Worm (Caenorhabditis elegans) whole organism, L4 larva: Measurements from ENCODE around the gene C25G4.8.
"Not testable (repeated sequence)": the region's sequence is repeated elsewhere in the genome, so short reads cannot be mapped to it uniquely, and the experiment has no call there.

ENCODE experiments used
- F44E2.7 ChIP-seq: fragments of 200-800 bp; sonication (Bioruptor generic); IDR thresholded peaks from 2 replicates; pipeline ENCODE4 v2.1.2; 2022; ENCODE audit warnings: missing genetic modification characterization, missing compliant biosample characterization
- T20F7.1 ChIP-seq: fragments of 200-800 bp; sonication (Bioruptor generic); optimal IDR thresholded peaks from 2 replicates; lab custom pipeline; 2018; ENCODE audit warnings: mild to moderate bottlenecking, missing genetic modification characterization, missing compliant biosample characterization
- Y5F2A.4 ChIP-seq: fragments of 200-800 bp; sonication (Bioruptor generic); optimal IDR thresholded peaks from 2 replicates; lab custom pipeline; 2018; ENCODE audit warnings: mild to moderate bottlenecking, missing genetic modification characterization, missing compliant biosample characterization
- ZK337.2 ChIP-seq: fragments of 200-800 bp; sonication (Bioruptor generic); IDR thresholded peaks from 2 replicates; pipeline ENCODE4 v1.3.6; 2022; ENCODE audit warnings: missing genetic modification reagents, missing genetic modification characterization, missing compliant biosample characterization
- attf-4 ChIP-seq: sonication (generic microtip); optimal IDR thresholded peaks from 3 replicates; lab custom pipeline; 2017; ENCODE audit warnings: missing biosample characterization, missing genetic modification characterization
- ceh-28 ChIP-seq: fragments of 150-350 bp; optimal IDR thresholded peaks from 2 replicates; lab custom pipeline; 2014; ENCODE audit warnings: missing biosample characterization, missing genetic modification reagents, missing genetic modification characterization
- ceh-32 ChIP-seq: sonication (generic microtip); optimal IDR thresholded peaks from 2 replicates; lab custom pipeline; 2016; ENCODE audit warnings: mild to moderate bottlenecking, missing genetic modification characterization, missing compliant biosample characterization; ENCODE audit not compliant: poor library complexity
- cey-2 ChIP-seq: sonication (generic microtip); optimal IDR thresholded peaks from 3 replicates; lab custom pipeline; 2017; ENCODE audit warnings: missing genetic modification characterization, mild to moderate bottlenecking, missing compliant biosample characterization, antibody characterized with exemption, borderline replicate concordance; ENCODE audit not compliant: insufficient read depth
- daf-12 ChIP-seq: fragments of 150-350 bp; optimal IDR thresholded peaks from 2 replicates; lab custom pipeline; 2014; ENCODE audit warnings: missing biosample characterization, missing genetic modification reagents, missing genetic modification characterization
- daf-19 ChIP-seq: fragments of 200-800 bp; sonication (Bioruptor generic); conservative IDR thresholded peaks from 2 replicates; pipeline ENCODE4 v1.3.6; 2022; ENCODE audit warnings: missing genetic modification characterization, missing compliant biosample characterization
- dmd-6 ChIP-seq: fragments of 200-800 bp; sonication (Bioruptor generic); IDR thresholded peaks from 2 replicates; pipeline ENCODE4 v1.3.6; 2022; ENCODE audit warnings: missing genetic modification reagents, missing genetic modification characterization, missing compliant biosample characterization
- duxl-1 ChIP-seq: sonication (generic microtip); optimal IDR thresholded peaks from 2 replicates; lab custom pipeline; 2016; ENCODE audit warnings: mild to moderate bottlenecking, missing genetic modification characterization, moderate library complexity, missing compliant biosample characterization; ENCODE audit not compliant: poor library complexity
- fkh-10 ChIP-seq: fragments of 150-350 bp; optimal IDR thresholded peaks from 2 replicates; lab custom pipeline; 2014; ENCODE audit warnings: missing biosample characterization, missing genetic modification reagents, missing genetic modification characterization
- hif-1 ChIP-seq, 2 experiments: sonication (generic microtip); optimal IDR thresholded peaks; 2 replicates each; lab custom pipeline; 2016 to 2017; ENCODE audit warnings: missing compliant biosample characterization in 2 of 2, missing genetic modification characterization in 2 of 2, missing genetic modification reagents in 2 of 2, missing genotype in 2 of 2, mild to moderate bottlenecking in 1 of 2
- hlh-11 ChIP-seq: fragments of 200-800 bp; sonication (Bioruptor generic); optimal IDR thresholded peaks from 2 replicates; lab custom pipeline; 2018; ENCODE audit warnings: mild to moderate bottlenecking, missing genetic modification characterization, missing compliant biosample characterization
- lin-39 ChIP-seq: fragments of 150-350 bp; optimal IDR thresholded peaks from 2 replicates; lab custom pipeline; 2014; ENCODE audit warnings: missing biosample characterization, missing genetic modification reagents, missing genetic modification characterization
- madf-9 ChIP-seq: fragments of 200-800 bp; sonication (Bioruptor generic); conservative IDR thresholded peaks from 2 replicates; pipeline ENCODE4 v1.3.6; 2022; ENCODE audit warnings: missing genetic modification reagents, missing genetic modification characterization, missing compliant biosample characterization
- mdl-1 ChIP-seq, 2 experiments: fragments of 150-350 bp in 1 of 2; sonication (generic microtip) in 1 of 2; optimal IDR thresholded peaks; 2 replicates each; lab custom pipeline; 2014 to 2017; ENCODE audit warnings: missing biosample characterization in 2 of 2, missing genetic modification characterization in 2 of 2
- mes-2 ChIP-seq: sonication (generic microtip); optimal IDR thresholded peaks from 2 replicates; lab custom pipeline; 2016; ENCODE audit warnings: missing genotype, mild to moderate bottlenecking, missing genetic modification characterization, missing compliant biosample characterization; ENCODE audit not compliant: poor library complexity, severe bottlenecking
- mxl-2 ChIP-seq: fragments of 200-800 bp; sonication (Bioruptor generic); conservative IDR thresholded peaks from 2 replicates; pipeline ENCODE4 v1.3.6; 2022; ENCODE audit warnings: missing genetic modification reagents, missing genetic modification characterization, missing compliant biosample characterization
- nhr-102 ChIP-seq: sonication (generic microtip); optimal IDR thresholded peaks from 2 replicates; lab custom pipeline; 2016; ENCODE audit warnings: mild to moderate bottlenecking, missing genetic modification characterization, moderate library complexity, missing compliant biosample characterization
- nhr-111 ChIP-seq: fragments of 200-800 bp; sonication (Bioruptor generic); optimal IDR thresholded peaks from 2 replicates; lab custom pipeline; 2018; ENCODE audit warnings: mild to moderate bottlenecking, missing genetic modification characterization, missing compliant biosample characterization
- nhr-237 ChIP-seq: sonication (generic microtip); optimal IDR thresholded peaks from 2 replicates; lab custom pipeline; 2017; ENCODE audit warnings: missing biosample characterization, missing genetic modification characterization
- nhr-28 ChIP-seq: fragments of 150-350 bp; optimal IDR thresholded peaks from 2 replicates; lab custom pipeline; 2014; ENCODE audit warnings: missing biosample characterization, missing genetic modification characterization
- nhr-42 ChIP-seq: fragments of 200-800 bp; sonication (Bioruptor generic); IDR thresholded peaks from 2 replicates; pipeline ENCODE4 v1.3.6; 2022; ENCODE audit warnings: missing genetic modification characterization, missing compliant biosample characterization
- nhr-48 ChIP-seq: sonication (generic microtip); optimal IDR thresholded peaks from 2 replicates; lab custom pipeline; 2016; ENCODE audit warnings: mild to moderate bottlenecking, missing genetic modification characterization, missing compliant biosample characterization
- nhr-77 ChIP-seq: fragments of 150-350 bp; optimal IDR thresholded peaks from 2 replicates; lab custom pipeline; 2014; ENCODE audit warnings: missing biosample characterization, missing genetic modification characterization
- rbr-2 ChIP-seq: sonication (generic microtip); optimal IDR thresholded peaks from 2 replicates; lab custom pipeline; 2016; ENCODE audit warnings: missing genotype, missing genetic modification characterization, missing compliant biosample characterization
- sdz-12 ChIP-seq: fragments of 200-800 bp; sonication (Bioruptor generic); optimal IDR thresholded peaks from 2 replicates; lab custom pipeline; 2018; ENCODE audit warnings: mild to moderate bottlenecking, missing genetic modification characterization, missing compliant biosample characterization
- skn-1 ChIP-seq: fragments of 150-350 bp; optimal IDR thresholded peaks from 2 replicates; lab custom pipeline; 2014; ENCODE audit warnings: missing biosample characterization, missing genetic modification characterization
- snpc-4 ChIP-seq: fragments of 150-350 bp; optimal IDR thresholded peaks from 2 replicates; lab custom pipeline; 2014; ENCODE audit warnings: missing biosample characterization, missing genetic modification characterization
- tra-1 ChIP-seq: fragments of 200-800 bp; sonication (Bioruptor generic); IDR thresholded peaks from 2 replicates; pipeline ENCODE4 v1.3.6; 2022; ENCODE audit warnings: missing genetic modification reagents, missing genetic modification characterization, missing compliant biosample characterization
- zag-1 ChIP-seq: fragments of 150-350 bp; optimal IDR thresholded peaks from 2 replicates; lab custom pipeline; 2014; ENCODE audit warnings: missing biosample characterization, missing genetic modification characterization
- ztf-7 ChIP-seq: fragments of 150-350 bp; optimal IDR thresholded peaks from 2 replicates; lab custom pipeline; 2014; ENCODE audit warnings: missing biosample characterization, missing genetic modification characterization

C25G4.8 gene

ce11 chrIV:12490491-12490890, 27.2 kb upstream of the C25G4.8 start, which contains the start of gene him-6:
TSS of gene him-6 (plus strand) at chrIV:12490791.
- TF ChIP-seq skn-1 (no peak), nhr-111 (GFP tag; lab: Kevin White, UChicago) (no peak), hlh-11 (tag; lab: Kevin White, UChicago) (no peak), nhr-237 (no peak), fkh-10 (GFP tag; lab: Kevin White, UChicago) (no peak), rbr-2 (tag; lab: Kevin White, UChicago) (no peak), mdl-1 (tag; optimal IDR thresholded peaks at IDR 0.05; lab: Kevin White, UChicago) (no peak)

- TF ChIP-seq tra-1 (GFP tag; lab: Robert Waterston, UW) = no peak
- TF ChIP-seq sdz-12 (GFP tag; lab: Kevin White, UChicago) = no peak
- no peak for TF ChIP-seq duxl-1 (tag; lab: Kevin White, UChicago)
- no peak for TF ChIP-seq nhr-102 (tag; lab: Kevin White, UChicago)
- no peak for TF ChIP-seq daf-19
Measured at ce11 chrIV:12487194-12487593, 23.9 kb upstream of the C25G4.8 start, which contains the start of gene sru-26. TSS of gene sru-26 (plus strand) at chrIV:12487494.

DNA sequence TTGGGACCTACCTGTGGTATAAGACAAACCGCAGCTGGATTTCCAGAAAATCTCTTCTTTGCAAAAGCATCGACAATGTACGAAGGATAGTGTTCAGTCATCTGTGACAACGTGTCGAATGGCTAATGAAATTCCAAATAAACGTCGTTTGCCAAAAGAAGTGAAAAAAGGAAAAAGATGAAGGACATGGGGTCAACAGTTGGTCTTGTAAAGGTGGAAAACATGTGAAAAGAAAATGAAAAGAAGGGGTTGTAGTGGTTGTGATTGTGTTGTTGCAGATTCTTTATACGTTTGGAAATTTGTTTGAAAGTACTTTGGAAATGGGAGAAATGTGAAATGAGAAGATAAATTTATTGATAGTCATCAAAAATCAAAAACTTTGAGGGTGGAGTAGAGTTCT, 21.2 kb upstream of the C25G4.8 start, which contains the start of gene T04A11.4:
T04A11.4 (minus strand) TSS at position 101 of the 400 bp plus-strand sequence.
- TF ChIP-seq Y5F2A.4 (GFP tag; lab: Kevin White, UChicago); F44E2.7 (GFP tag; lab: Robert Waterston, UW); nhr-28: not testable (repeated sequence)

DNA sequence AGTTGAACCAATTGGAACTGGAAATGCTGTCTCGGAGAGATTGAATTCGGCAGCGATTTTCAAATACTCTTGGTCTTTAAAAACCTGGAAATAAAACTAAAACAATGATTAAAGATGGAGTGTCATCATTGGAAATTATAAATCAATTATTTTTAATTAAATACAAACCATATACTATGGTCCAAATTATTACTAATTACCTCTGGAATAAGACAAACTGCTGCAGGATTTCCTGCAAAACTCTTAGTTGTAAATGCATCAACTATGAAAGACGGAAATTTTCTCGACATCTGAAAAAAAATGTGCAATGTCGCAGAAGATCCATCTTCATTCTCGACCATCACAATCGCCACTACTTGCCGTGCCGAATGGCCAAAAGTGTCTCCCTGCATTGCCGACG, 15.4 kb upstream of the C25G4.8 start, which contains the start of gene igdb-1:
igdb-1 (plus strand) TSS at position 301 of the 400 bp plus-strand sequence.
- not testable (repeated sequence) for TF ChIP-seq ceh-32 (tag; lab: Kevin White, UChicago); snpc-4 (tag; lab: Kevin White, UChicago); mes-2
- TF ChIP-seq, all 104 proteins: peak for 0; not testable (repeated sequence) for 104

DNA sequence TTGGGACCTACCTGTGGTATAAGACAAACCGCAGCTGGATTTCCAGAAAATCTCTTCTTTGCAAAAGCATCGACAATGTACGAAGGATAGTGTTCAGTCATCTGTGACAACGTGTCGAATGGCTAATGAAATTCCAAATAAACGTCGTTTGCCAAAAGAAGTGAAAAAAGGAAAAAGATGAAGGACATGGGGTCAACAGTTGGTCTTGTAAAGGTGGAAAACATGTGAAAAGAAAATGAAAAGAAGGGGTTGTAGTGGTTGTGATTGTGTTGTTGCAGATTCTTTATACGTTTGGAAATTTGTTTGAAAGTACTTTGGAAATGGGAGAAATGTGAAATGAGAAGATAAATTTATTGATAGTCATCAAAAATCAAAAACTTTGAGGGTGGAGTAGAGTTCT, 13.7 kb upstream of the C25G4.8 start, which contains the start of gene T04A11.1:
T04A11.1 (minus strand) TSS at position 101 of the 400 bp plus-strand sequence.
- TF ChIP-seq fkh-10 (GFP tag; lab: Kevin White, UChicago); daf-12 (tag; lab: Kevin White, UChicago); ceh-28: not testable (repeated sequence)

ce11 chrIV:12468359-12468758, 5.1 kb upstream of the C25G4.8 start, which contains the start of gene igdb-2:
TSS of gene igdb-2 (plus strand) at chrIV:12468659.
- TF ChIP-seq T20F7.1 (GFP tag; lab: Kevin White, UChicago) (no peak), hif-1 (tag; optimal IDR thresholded peaks at IDR 0.05; lab: Kevin White, UChicago) (no peak), nhr-48 (tag; lab: Kevin White, UChicago) (no peak), lin-39 (tag; lab: Kevin White, UChicago) (no peak), ztf-7 (tag; lab: Kevin White, UChicago) (no peak), dmd-6 (GFP tag; lab: Robert Waterston, UW) (no peak), cey-2 (tag; lab: Kevin White, UChicago) (no peak), nhr-42 (GFP tag; lab: Robert Waterston, UW) (no peak), ZK337.2 (no peak), zag-1 (tag; lab: Kevin White, UChicago) (no peak), nhr-77 (tag; lab: Kevin White, UChicago) (no peak), attf-4 (no peak), nhr-28 (no peak), mxl-2 (no peak), skn-1 (no peak), madf-9 (GFP tag; lab: Robert Waterston, UW) (no peak)
